Worm (Caenorhabditis elegans): ENCODE results near the gene col-177.

The col-177 gene

DNA sequence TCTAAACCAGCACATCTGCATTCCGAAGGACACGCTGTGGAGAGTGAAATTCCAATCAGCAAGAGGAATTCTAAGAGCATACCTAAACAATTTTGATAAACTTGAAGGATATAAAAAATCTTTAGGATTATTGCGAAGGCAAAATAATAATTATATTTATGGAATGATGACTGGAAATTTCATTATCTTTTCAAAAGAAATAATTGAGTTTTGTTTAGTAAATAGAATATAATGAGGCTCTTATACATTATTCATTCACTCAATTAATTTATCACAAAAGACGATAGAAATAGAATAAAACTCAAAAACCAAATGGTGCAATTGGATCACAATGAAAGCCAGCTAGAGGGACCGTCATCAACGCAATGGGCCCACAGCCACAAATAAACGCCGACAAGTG lies 22.5 kb downstream of the col-177 start, which contains the start of gene pxn-2:
Gene pxn-2 (minus strand): TSS at position 101 of the 400 bp plus-strand sequence.
- TF ChIP-seq aly-2 (tag; optimal IDR thresholded peaks at IDR 0.05) (no peak), nhr-11 (tag; optimal IDR thresholded peaks at IDR 0.05) (no peak), nhr-12 (tag; optimal IDR thresholded peaks at IDR 0.05) (no peak), egl-27 (tag; optimal IDR thresholded peaks at IDR 0.05) (no peak), ztf-11 (tag; optimal IDR thresholded peaks at IDR 0.05) (no peak), nhr-77 (tag; optimal IDR thresholded peaks at IDR 0.05) (no peak), nhr-23 (tag; optimal IDR thresholded peaks at IDR 0.05) (no peak), ceh-82 (tag; optimal IDR thresholded peaks at IDR 0.05) (no peak), unc-55 (GFP tag; optimal IDR thresholded peaks at IDR 0.05) (no peak)

DNA sequence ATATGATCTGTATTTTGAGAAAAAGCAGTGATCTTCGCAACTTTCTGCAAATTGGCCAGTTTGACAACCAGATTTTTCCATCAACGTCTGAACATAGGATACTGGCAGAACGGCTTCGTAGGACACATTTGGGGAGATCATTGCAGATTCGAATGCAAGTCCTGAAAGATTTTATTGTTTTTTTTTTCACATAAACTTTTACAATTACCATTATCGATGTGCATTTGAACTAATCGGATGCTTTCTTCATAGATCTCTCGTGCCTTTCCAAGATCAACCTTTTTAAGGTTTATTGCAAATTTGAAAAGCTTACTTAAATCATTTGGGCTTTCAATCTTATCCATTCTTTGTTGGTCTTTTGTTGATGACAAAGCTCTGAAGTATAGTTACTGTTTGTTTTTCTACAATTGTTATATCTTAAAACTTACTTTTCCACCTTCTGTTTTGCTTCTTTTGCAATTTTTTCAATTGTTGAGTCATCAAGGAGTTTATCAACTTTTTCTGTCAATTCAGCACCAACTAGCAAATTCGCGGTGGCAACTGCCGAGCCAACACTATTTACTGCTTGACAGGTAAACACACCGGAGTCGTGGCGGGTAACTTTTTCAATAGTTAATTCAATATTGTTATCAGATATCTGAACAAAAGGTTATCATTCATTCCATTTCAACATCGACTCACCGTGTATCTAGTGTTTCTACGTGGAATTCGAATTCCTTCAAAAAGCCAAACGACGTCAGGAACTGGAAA lies 25.0 kb downstream of the col-177 start:
- TF ChIP-seq crh-2 (tag; optimal IDR thresholded peaks at IDR 0.05): no peak
- TF ChIP-seq lin-39 (tag; optimal IDR thresholded peaks at IDR 0.05): no peak
- no peak for TF ChIP-seq nhr-6 (tag; optimal IDR thresholded peaks at IDR 0.05)

DNA sequence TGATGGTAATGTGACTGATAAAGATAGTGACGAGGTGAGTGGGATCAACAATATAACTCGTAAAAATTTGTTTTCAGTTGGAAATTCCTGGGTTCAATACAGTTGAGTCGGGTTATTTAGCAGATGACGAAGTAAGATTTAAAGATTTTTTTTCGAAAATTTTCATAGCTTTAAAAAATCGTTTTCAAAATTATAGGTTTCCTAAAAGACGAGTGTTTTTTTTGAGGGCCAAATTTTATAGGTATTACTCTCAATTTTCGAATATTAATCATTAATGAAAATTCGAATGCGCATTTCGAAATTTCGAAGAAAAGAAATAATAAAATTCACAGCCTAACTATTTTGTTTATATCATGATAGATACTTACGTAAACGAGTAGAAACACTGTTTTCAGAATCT lies 30.5 kb downstream of the col-177 start:
- no peak for TF ChIP-seq sma-9 (GFP tag; optimal IDR thresholded peaks at IDR 0.05)
- no peak for TF ChIP-seq sma-9 (tag; optimal IDR thresholded peaks at IDR 0.05)
- no peak for TF ChIP-seq skn-1 (tag; optimal IDR thresholded peaks at IDR 0.05)
- no peak for TF ChIP-seq lin-13 (GFP tag; optimal IDR thresholded peaks at IDR 0.05)
- TF ChIP-seq fos-1 (tag; optimal IDR thresholded peaks at IDR 0.05): no peak
- TF ChIP-seq lsy-2 (tag; optimal IDR thresholded peaks at IDR 0.05): no peak
- TF ChIP-seq alr-1 (tag; optimal IDR thresholded peaks at IDR 0.05): no peak
- TF ChIP-seq elt-3 (tag; optimal IDR thresholded peaks at IDR 0.05): no peak
- TF ChIP-seq ztf-4 (tag; optimal IDR thresholded peaks at IDR 0.05): no peak
- TF ChIP-seq nhr-25 (tag; optimal IDR thresholded peaks at IDR 0.05): no peak
- TF ChIP-seq nhr-21 (tag; optimal IDR thresholded peaks at IDR 0.05): no peak
- no peak for TF ChIP-seq sma-3 (GFP tag; optimal IDR thresholded peaks at IDR 0.05)

DNA sequence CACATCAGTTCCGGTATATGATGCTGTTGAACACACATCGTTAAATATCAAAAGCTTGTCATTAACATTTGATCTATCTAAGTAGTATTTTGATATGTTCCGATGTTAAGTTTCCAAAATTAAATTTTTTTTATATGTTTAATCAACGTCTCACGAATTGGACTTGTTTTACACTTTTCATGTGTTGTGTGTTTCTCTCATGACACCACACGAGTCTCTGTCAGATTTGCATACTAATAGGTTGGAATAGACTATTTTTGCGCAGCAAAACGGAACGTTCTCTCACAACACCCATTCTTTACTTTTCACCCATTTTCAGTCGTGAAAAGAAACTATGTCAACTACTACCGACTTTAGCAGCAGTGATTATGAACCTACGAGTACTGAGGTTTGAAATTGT lies 31.0 kb downstream of the col-177 start, which contains the start of gene K09C8.8:
Gene K09C8.8 (plus strand): TSS at position 301 of the 400 bp plus-strand sequence.
- TF ChIP-seq lsy-2 (tag; optimal IDR thresholded peaks at IDR 0.05): no peak
- no peak for TF ChIP-seq mbf-1 (tag; optimal IDR thresholded peaks at IDR 0.05)
- TF ChIP-seq snpc-4 (tag; optimal IDR thresholded peaks at IDR 0.05): no peak
- no peak for TF ChIP-seq nhr-23 (tag; optimal IDR thresholded peaks at IDR 0.05)
- TF ChIP-seq ceh-16 (tag; optimal IDR thresholded peaks at IDR 0.05): no peak

DNA sequence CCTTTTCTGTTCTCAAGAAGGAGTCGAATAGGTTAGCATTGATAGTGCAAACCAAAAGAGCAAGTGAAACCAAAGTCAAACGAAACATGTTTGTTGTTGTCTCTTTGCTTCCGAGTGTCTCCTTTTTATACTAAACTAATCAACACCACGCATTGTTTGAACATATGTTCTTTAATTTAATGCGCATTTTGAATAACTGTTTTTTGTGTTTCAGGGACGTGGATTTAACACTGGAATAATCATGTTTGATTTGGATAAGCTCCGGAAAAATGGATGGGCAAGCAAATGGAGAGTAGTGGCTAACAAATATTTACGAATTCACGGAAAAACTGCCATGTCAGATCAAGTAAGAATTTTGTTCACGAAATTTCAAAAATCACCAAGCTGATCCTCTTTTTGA lies 34.0 kb downstream of the col-177 start, which contains the start of gene K09C8.9:
Gene K09C8.9 (minus strand): TSS at position 101 of the 400 bp plus-strand sequence.
- TF ChIP-seq nhr-129 (tag; optimal IDR thresholded peaks at IDR 0.05) (no peak), mbf-1 (tag; optimal IDR thresholded peaks at IDR 0.05) (no peak), sma-9 (GFP tag; optimal IDR thresholded peaks at IDR 0.05) (no peak), sma-9 (tag; optimal IDR thresholded peaks at IDR 0.05) (no peak), nhr-23 (tag; optimal IDR thresholded peaks at IDR 0.05) (no peak), unc-39 (tag; optimal IDR thresholded peaks at IDR 0.05) (no peak), nhr-21 (tag; optimal IDR thresholded peaks at IDR 0.05) (no peak), gmeb-1 (tag; optimal IDR thresholded peaks at IDR 0.05) (no peak), elt-1 (tag; optimal IDR thresholded peaks at IDR 0.05) (no peak), Y55F3AM.14 (GFP tag; optimal IDR thresholded peaks at IDR 0.05) (no peak), peb-1 (tag; optimal IDR thresholded peaks at IDR 0.05) (no peak), ztf-1 (GFP tag; conservative IDR thresholded peaks at IDR 0.05) (no peak), lin-39 (tag; optimal IDR thresholded peaks at IDR 0.05) (no peak)

DNA sequence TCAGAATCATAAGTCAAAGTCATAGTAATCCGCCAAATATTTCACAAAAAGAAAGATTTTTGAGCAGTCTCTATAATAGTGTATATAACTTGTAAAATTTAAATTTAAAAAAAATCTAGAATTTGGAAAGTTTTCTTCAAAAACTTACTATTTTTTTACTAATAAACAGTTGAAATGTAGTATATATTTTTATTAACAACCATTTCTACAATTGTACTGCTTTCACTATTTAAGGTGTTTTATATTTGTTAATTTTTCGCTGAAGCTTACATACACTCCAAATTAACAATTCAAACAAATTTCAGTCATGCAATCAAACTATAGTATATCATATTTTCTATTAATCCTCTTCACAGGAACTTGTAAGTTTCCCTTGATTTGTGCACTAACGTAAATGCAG lies 35.4 kb downstream of the col-177 start, which contains the start of gene lge-1:
Gene lge-1 (plus strand): TSS at position 301 of the 400 bp plus-strand sequence.
- TF ChIP-seq lin-13 (GFP tag; optimal IDR thresholded peaks at IDR 0.05) (no peak), aly-2 (tag; optimal IDR thresholded peaks at IDR 0.05) (no peak), sma-3 (GFP tag; optimal IDR thresholded peaks at IDR 0.05) (no peak), mbf-1 (tag; optimal IDR thresholded peaks at IDR 0.05) (no peak), elt-1 (tag; optimal IDR thresholded peaks at IDR 0.05) (no peak), blmp-1 (tag; optimal IDR thresholded peaks at IDR 0.05; ENCODE audit: insufficient read depth) (no peak), ama-1 (optimal IDR thresholded peaks at IDR 0.05) (no peak), unc-39 (tag; optimal IDR thresholded peaks at IDR 0.05) (no peak), dmd-4 (tag; optimal IDR thresholded peaks at IDR 0.05) (no peak), snpc-4 (tag; optimal IDR thresholded peaks at IDR 0.05) (no peak), ceh-16 (tag; optimal IDR thresholded peaks at IDR 0.05) (no peak), lsy-2 (tag; optimal IDR thresholded peaks at IDR 0.05) (no peak), nhr-11 (tag; optimal IDR thresholded peaks at IDR 0.05) (no peak), elt-3 (tag; optimal IDR thresholded peaks at IDR 0.05) (no peak), F13H6.1 (tag; optimal IDR thresholded peaks at IDR 0.05) (no peak), egl-27 (tag; optimal IDR thresholded peaks at IDR 0.05) (no peak), zag-1 (tag; optimal IDR thresholded peaks at IDR 0.05) (no peak), nhr-237 (tag; optimal IDR thresholded peaks at IDR 0.05) (no peak)
